Fruit fly (Drosophila melanogaster) whole organism, pupa: ENCODE measurements around the gene heca.

ENCODE experiments used
- CG13204 ChIP-seq: fragments of 200-800 bp; sonication (Bioruptor generic); optimal IDR thresholded peaks from 2 replicates; lab custom pipeline; 2018; ENCODE audit warnings: missing biosample characterization, mild to moderate bottlenecking, missing genetic modification characterization, moderate library complexity
- CG32121 ChIP-seq: fragments of 200-800 bp; sonication (Bioruptor generic); IDR thresholded peaks from 2 replicates; pipeline ENCODE4 v1.3.6; 2022; ENCODE audit warnings: missing biosample characterization, missing genetic modification characterization
- CG34367 ChIP-seq: fragments of 200-800 bp; sonication (Bioruptor generic); optimal IDR thresholded peaks from 2 replicates; lab custom pipeline; 2018; ENCODE audit warnings: missing biosample characterization, mild to moderate bottlenecking, missing genetic modification characterization
- CG4496 ChIP-seq: fragments of 200-800 bp; sonication (Bioruptor generic); IDR thresholded peaks from 3 replicates; pipeline ENCODE4 v1.3.6; 2022; ENCODE audit warnings: missing biosample characterization, missing genetic modification characterization
- D1 ChIP-seq: fragments of 200-800 bp; sonication (Bioruptor generic); optimal IDR thresholded peaks from 2 replicates; lab custom pipeline; 2018; ENCODE audit warnings: missing biosample characterization, mild to moderate bottlenecking, missing genetic modification characterization, moderate library complexity
- Pif1B ChIP-seq: fragments of 200-800 bp; sonication (Bioruptor generic); optimal IDR thresholded peaks from 3 replicates; lab custom pipeline; 2016; ENCODE audit warnings: missing biosample characterization, missing genetic modification characterization
- fd96Ca ChIP-seq: fragments of 200-800 bp; sonication (Bioruptor generic); IDR thresholded peaks from 3 replicates; pipeline ENCODE4 v1.3.6; 2022; ENCODE audit warnings: missing biosample characterization, missing genetic modification characterization
- gl ChIP-seq: fragments of 200-800 bp; sonication (Bioruptor generic); optimal IDR thresholded peaks from 2 replicates; lab custom pipeline; 2018; ENCODE audit warnings: missing biosample characterization, mild to moderate bottlenecking, missing genetic modification characterization

- TF ChIP-seq fd96Ca (GFP tag; lab: Robert Waterston, UW) (no peak), gl (no peak), Pif1B (no peak), D1 (tag; lab: Kevin White, UChicago) (no peak), CG34367 (tag; lab: Kevin White, UChicago) (no peak), CG32121 (no peak), CG13204 (GFP tag; lab: Kevin White, UChicago) (no peak), CG4496 (GFP tag; lab: Robert Waterston, UW) (no peak)
Measured at dm6 chr3R:30282478-30282877, 4.7 kb downstream of the heca start.
